ENCODE assay signal across 4 fruit fly cellular contexts in the genomic region with DNA sequence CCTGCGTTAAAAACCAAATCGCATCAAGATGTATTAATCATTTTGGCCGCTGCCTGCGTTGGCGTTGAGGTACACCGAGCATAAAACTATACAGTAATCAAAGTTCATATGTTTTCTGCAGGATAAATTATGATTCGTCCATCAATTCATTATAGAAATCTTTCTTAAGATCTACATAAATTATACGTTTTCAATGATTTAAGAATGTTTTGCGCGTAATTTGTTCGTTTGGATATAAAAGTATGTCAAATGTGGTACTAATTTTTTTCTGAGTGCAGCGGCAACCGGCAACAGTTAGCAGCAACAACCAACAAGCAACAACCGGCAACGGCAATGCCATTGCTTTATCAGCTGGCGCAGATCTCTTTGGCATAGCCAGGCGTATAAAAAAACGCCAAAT.
A peak's percentile ranks its signal among the peaks of the same experiment; 100 is the strongest.
TF ChIP-seq lines count a peak whose summit lies in the region.

No protein-coding gene starts in this region.

- no peak for TF ChIP-seq CTCF in whole organism, embryonic (GFP tag; optimal IDR thresholded peaks at IDR 0.05; lab: Kevin White, UChicago)

TF ChIP-seq in whole organism, embryonic, 481 proteins besides CTCF, POLR2A, EP300 and RAD21:
- TF ChIP-seq Drgx (GFP tag; IDR thresholded peaks at IDR 0.05; lab: Robert Waterston, UW) (peak; percentile 57), amos (GFP tag; IDR thresholded peaks at IDR 0.05; lab: Robert Waterston, UW; ENCODE audit: partially characterized antibody) (no peak)

TF ChIP-seq in whole organism, prepupa, 60 proteins besides CTCF, POLR2A, EP300 and RAD21 (continues in another document):
- TF ChIP-seq achi (GFP tag; optimal IDR thresholded peaks at IDR 0.05; lab: Kevin White, UChicago) (peak; percentile 47), CG7368 (GFP tag; optimal IDR thresholded peaks at IDR 0.05; lab: Kevin White, UChicago) (no peak), Blimp-1 (GFP tag; optimal IDR thresholded peaks at IDR 0.05; lab: Kevin White, UChicago) (no peak), CG32006 (GFP tag; optimal IDR thresholded peaks at IDR 0.05; lab: Kevin White, UChicago) (peak; percentile 83), salr (GFP tag; optimal IDR thresholded peaks at IDR 0.05; lab: Kevin White, UChicago) (no peak), CG8119 (GFP tag; IDR thresholded peaks at IDR 0.05; lab: Robert Waterston, UW) (peak; percentile 82), dac (GFP tag; optimal IDR thresholded peaks at IDR 0.05; lab: Kevin White, UChicago) (peak; percentile 53), fd85E (GFP tag; optimal IDR thresholded peaks at IDR 0.05; lab: Kevin White, UChicago) (no peak), CG6792 (GFP tag; optimal IDR thresholded peaks at IDR 0.05; lab: Kevin White, UChicago) (peak; percentile 18), pdm3 (GFP tag; optimal IDR thresholded peaks at IDR 0.05; lab: Kevin White, UChicago) (peak; percentile 48), CG9139 (GFP tag; optimal IDR thresholded peaks at IDR 0.05; lab: Kevin White, UChicago) (no peak), CG8319 (GFP tag; optimal IDR thresholded peaks at IDR 0.05; lab: Kevin White, UChicago) (no peak), Met (GFP tag; optimal IDR thresholded peaks at IDR 0.05; lab: Kevin White, UChicago) (peak; percentile 39), Eip93F (GFP tag; optimal IDR thresholded peaks at IDR 0.05; lab: Kevin White, UChicago) (no peak), svp (GFP tag; lab: Kevin White, UChicago) (peak; percentile 80), CG10631 (GFP tag; optimal IDR thresholded peaks at IDR 0.05; lab: Kevin White, UChicago) (peak; percentile 20), CG31627 (GFP tag; optimal IDR thresholded peaks at IDR 0.05; lab: Kevin White, UChicago) (peak; percentile 44), CG6808 (GFP tag; optimal IDR thresholded peaks at IDR 0.05; lab: Kevin White, UChicago) (no peak), cyc (GFP tag; optimal IDR thresholded peaks at IDR 0.05; lab: Kevin White, UChicago) (peak; percentile 28), Hr39 (GFP tag; optimal IDR thresholded peaks at IDR 0.05; lab: Kevin White, UChicago) (peak; percentile 46), CG3919 (GFP tag; optimal IDR thresholded peaks at IDR 0.05; lab: Kevin White, UChicago) (peak; percentile 42), CG16779 (tag; optimal IDR thresholded peaks at IDR 0.05; lab: Kevin White, UChicago) (no peak), net (GFP tag; optimal IDR thresholded peaks at IDR 0.05; lab: Kevin White, UChicago) (peak; percentile 58), Sox102F (GFP tag; optimal IDR thresholded peaks at IDR 0.05; lab: Kevin White, UChicago) (peak; percentile 8), ss (GFP tag; optimal IDR thresholded peaks at IDR 0.05; lab: Kevin White, UChicago) (no peak), eg (GFP tag; IDR thresholded peaks at IDR 0.05; lab: Robert Waterston, UW) (peak; percentile 78), Eip75B (GFP tag; optimal IDR thresholded peaks at IDR 0.05; lab: Kevin White, UChicago) (peak; percentile 11), CG11902 (GFP tag; optimal IDR thresholded peaks at IDR 0.05; lab: Kevin White, UChicago) (no peak), Hr38 (GFP tag; optimal IDR thresholded peaks at IDR 0.05; lab: Kevin White, UChicago) (no peak)

TF ChIP-seq in whole organism, pupa, 21 proteins besides CTCF, POLR2A, EP300 and RAD21:
- no peak for TF ChIP-seq CG8159 (tag; optimal IDR thresholded peaks at IDR 0.05; lab: Kevin White, UChicago)
- no peak for TF ChIP-seq CG34367 (tag; optimal IDR thresholded peaks at IDR 0.05; lab: Kevin White, UChicago)
- no peak for TF ChIP-seq Pif1B (GFP tag; optimal IDR thresholded peaks at IDR 0.05; lab: Kevin White, UChicago)
- TF ChIP-seq Pif1A (GFP tag; optimal IDR thresholded peaks at IDR 0.05; lab: Kevin White, UChicago): peak; percentile 52
- TF ChIP-seq CG9948 (tag; optimal IDR thresholded peaks at IDR 0.05; lab: Kevin White, UChicago): no peak
- TF ChIP-seq CG17806 (tag; optimal IDR thresholded peaks at IDR 0.05; lab: Kevin White, UChicago): no peak
- peak; percentile 65; the same call in 2 of the 3 replicates for TF ChIP-seq CG4496 (GFP tag; IDR thresholded peaks at IDR 0.05; lab: Robert Waterston, UW)
- TF ChIP-seq CG13204 (GFP tag; optimal IDR thresholded peaks at IDR 0.05; lab: Kevin White, UChicago): no peak
- TF ChIP-seq CG32121 (GFP tag; IDR thresholded peaks at IDR 0.05; lab: Robert Waterston, UW): peak; percentile 75
- TF ChIP-seq CG12605 (GFP tag; IDR thresholded peaks at IDR 0.05; lab: Robert Waterston, UW): no peak; the same call in 1 of the 2 replicates
- no peak for TF ChIP-seq rn (GFP tag; IDR thresholded peaks at IDR 0.05; lab: Robert Waterston, UW)
- peak; percentile 53 for TF ChIP-seq CG14655 (GFP tag; optimal IDR thresholded peaks at IDR 0.05; lab: Kevin White, UChicago)
- TF ChIP-seq Ets98B (GFP tag; IDR thresholded peaks at IDR 0.05; lab: Robert Waterston, UW): peak; percentile 75
- TF ChIP-seq gl (tag; optimal IDR thresholded peaks at IDR 0.05; lab: Kevin White, UChicago): no peak
- no peak for TF ChIP-seq CG10348 (GFP tag; IDR thresholded peaks at IDR 0.05; lab: Robert Waterston, UW)
- peak; percentile 69 for TF ChIP-seq CG8301 (tag; optimal IDR thresholded peaks at IDR 0.05; lab: Kevin White, UChicago)
- TF ChIP-seq fd96Ca (GFP tag; IDR thresholded peaks at IDR 0.05; lab: Robert Waterston, UW): peak; percentile 72

TF ChIP-seq in whole organism, wandering third instar larva, 38 proteins besides CTCF, POLR2A, EP300 and RAD21:
- no peak for TF ChIP-seq Hnf4 (GFP tag; optimal IDR thresholded peaks at IDR 0.05; lab: Kevin White, UChicago)
- peak; percentile 2 for TF ChIP-seq rgr (GFP tag; optimal IDR thresholded peaks at IDR 0.05; lab: Kevin White, UChicago)
- TF ChIP-seq lola (GFP tag; optimal IDR thresholded peaks at IDR 0.05; lab: Kevin White, UChicago): no peak
- TF ChIP-seq HLH106 (tag; optimal IDR thresholded peaks at IDR 0.05; lab: Kevin White, UChicago): peak; percentile 20
- peak; percentile 3 for TF ChIP-seq fru (GFP tag; optimal IDR thresholded peaks at IDR 0.05; lab: Kevin White, UChicago)
- TF ChIP-seq h (GFP tag; optimal IDR thresholded peaks at IDR 0.05; lab: Kevin White, UChicago): peak; percentile 21
- no peak for TF ChIP-seq N (GFP tag; optimal IDR thresholded peaks at IDR 0.05; lab: Kevin White, UChicago)
- TF ChIP-seq foxo (GFP tag; optimal IDR thresholded peaks at IDR 0.05; lab: Kevin White, UChicago): peak in 1 of 2 experiments; percentile 34
TF ChIP-seq in whole organism, wandering third instar larva: peak in this region for 5.
